Worm (Caenorhabditis elegans) whole organism, young adult: ENCODE measurements around the gene ttll-15.

ENCODE experiments used
- B0035.1 ChIP-seq: sonication (generic microtip); optimal IDR thresholded peaks from 2 replicates; lab custom pipeline; 2016; ENCODE audit warnings: missing genetic modification characterization, mild to moderate bottlenecking, missing compliant biosample characterization, missing genotype, missing genetic modification reagents
- ceh-100 ChIP-seq: fragments of 200-800 bp; sonication (Bioruptor generic); IDR thresholded peaks from 2 replicates; pipeline ENCODE4 v1.3.6; 2022; ENCODE audit warnings: missing genetic modification reagents, missing genetic modification characterization, missing compliant biosample characterization
- efl-1 ChIP-seq: fragments of 150-350 bp; optimal IDR thresholded peaks from 2 replicates; lab custom pipeline; 2014; ENCODE audit warnings: missing biosample characterization, missing genetic modification reagents, missing genetic modification characterization
- let-526 ChIP-seq: fragments of 200-800 bp; sonication (Bioruptor generic); IDR thresholded peaks from 2 replicates; pipeline ENCODE4 v1.3.6; 2022; ENCODE audit warnings: missing genetic modification reagents, missing genetic modification characterization, missing compliant biosample characterization
- nhr-179 ChIP-seq: sonication (generic microtip); optimal IDR thresholded peaks from 2 replicates; lab custom pipeline; 2016; ENCODE audit warnings: mild to moderate bottlenecking, missing genetic modification characterization, missing compliant biosample characterization

DNA sequence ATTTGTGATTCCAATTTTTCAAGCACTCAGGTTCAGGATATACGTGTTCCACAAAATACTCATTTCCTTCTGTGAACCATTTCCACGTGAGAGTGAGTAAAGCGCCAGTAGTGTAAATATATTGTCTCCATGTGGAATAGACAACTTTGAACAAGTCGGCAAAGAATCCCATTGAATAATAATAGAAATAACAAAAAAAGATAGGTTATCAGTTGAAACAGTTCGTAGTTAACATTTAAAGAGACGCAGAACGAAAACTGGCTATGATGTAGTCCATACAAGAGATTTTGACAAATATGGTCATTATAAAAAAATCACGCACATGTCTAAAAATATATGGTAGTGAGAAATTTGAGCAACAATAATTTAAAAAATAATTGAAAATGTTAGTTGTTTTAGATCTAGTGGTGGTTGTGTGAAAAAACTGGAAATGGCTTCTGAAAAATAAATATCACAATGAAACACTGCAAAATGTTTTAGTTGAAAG, 828 bp upstream of the ttll-15 start, which contains the start of gene ceeh-2:
- TF ChIP-seq let-526 (GFP tag; lab: Robert Waterston, UW) = no peak
- no peak for TF ChIP-seq B0035.1 (tag; lab: Kevin White, UChicago)
- TF ChIP-seq ceh-100 (GFP tag; lab: Robert Waterston, UW) = no peak
- no peak for TF ChIP-seq efl-1 (GFP tag; lab: Kevin White, UChicago)
- no peak for TF ChIP-seq nhr-179 (tag; lab: Kevin White, UChicago)
